Fruit fly (Drosophila melanogaster) whole organism, embryonic: ENCODE measurements around the gene Hasp.

Source experiments
- Aef1 ChIP-seq: fragments of 200-800 bp; sonication (Bioruptor generic); IDR thresholded peaks from 3 replicates; pipeline ENCODE4 v1.3.6; 2022; ENCODE audit warnings: missing biosample characterization, missing genetic modification characterization
- Blimp-1 ChIP-seq: fragments of 200-800 bp; sonication (Bioruptor generic); optimal IDR thresholded peaks from 3 replicates; lab custom pipeline; 2018; ENCODE audit warnings: missing biosample characterization, missing genetic modification characterization, mild to moderate bottlenecking, moderate library complexity, missing genetic modification reagents
- CG10267 ChIP-seq: fragments of 200-800 bp; sonication (Bioruptor generic); optimal IDR thresholded peaks from 2 replicates; lab custom pipeline; 2018; ENCODE audit warnings: missing biosample characterization, mild to moderate bottlenecking, missing genetic modification characterization, moderate library complexity
- CG12219 ChIP-seq: fragments of 200-800 bp; sonication (Bioruptor generic); optimal IDR thresholded peaks from 3 replicates; lab custom pipeline; 2018; ENCODE audit warnings: missing biosample characterization, mild to moderate bottlenecking, missing genetic modification characterization
- CG13894 ChIP-seq: fragments of 200-800 bp; sonication (Bioruptor generic); optimal IDR thresholded peaks from 3 replicates; lab custom pipeline; 2018; ENCODE audit warnings: missing biosample characterization, mild to moderate bottlenecking, missing genetic modification characterization, moderate library complexity
- CG1603 ChIP-seq: fragments of 200-800 bp; sonication (Bioruptor generic); optimal IDR thresholded peaks from 2 replicates; lab custom pipeline; 2019; ENCODE audit warnings: missing biosample characterization, mild to moderate bottlenecking, missing genetic modification characterization, moderate library complexity
- CG16815 ChIP-seq: fragments of 200-800 bp; sonication (Bioruptor generic); optimal IDR thresholded peaks from 3 replicates; lab custom pipeline; 2017; ENCODE audit warnings: missing biosample characterization, mild to moderate bottlenecking, missing genetic modification characterization
- CG31365 ChIP-seq: fragments of 200-800 bp; sonication (Bioruptor generic); optimal IDR thresholded peaks from 2 replicates; lab custom pipeline; 2018; ENCODE audit warnings: missing biosample characterization, mild to moderate bottlenecking, missing genetic modification characterization
- CG34422 ChIP-seq: fragments of 200-800 bp; sonication (Bioruptor generic); IDR thresholded peaks from 3 replicates; pipeline ENCODE4 v1.3.6; 2022; ENCODE audit warnings: missing biosample characterization, missing genetic modification characterization
- CG42726 ChIP-seq: fragments of 200-800 bp; sonication (Bioruptor generic); IDR thresholded peaks from 2 replicates; pipeline ENCODE4 v1.3.6; 2022; ENCODE audit warnings: missing biosample characterization, missing genetic modification characterization; ENCODE audit not compliant: partially characterized antibody
- CG4360 ChIP-seq: fragments of 200-800 bp; sonication (Bioruptor generic); IDR thresholded peaks from 2 replicates; pipeline ENCODE4 v1.3.6; 2022; ENCODE audit warnings: missing biosample characterization, missing genetic modification characterization
- CG5245 ChIP-seq: fragments of 200-800 bp; sonication (Bioruptor generic); optimal IDR thresholded peaks from 3 replicates; lab custom pipeline; 2016; ENCODE audit warnings: missing biosample characterization, missing genetic modification characterization
- CG6791 ChIP-seq: fragments of 200-800 bp; sonication (Bioruptor generic); IDR thresholded peaks from 3 replicates; pipeline ENCODE4 v1.3.6; 2022; ENCODE audit warnings: missing biosample characterization, missing genetic modification characterization; ENCODE audit not compliant: partially characterized antibody
- CG7839 ChIP-seq: fragments of 200-800 bp; sonication (Bioruptor generic); optimal IDR thresholded peaks from 3 replicates; lab custom pipeline; 2018; ENCODE audit warnings: missing biosample characterization, mild to moderate bottlenecking, missing genetic modification characterization, moderate library complexity
- CG9609 ChIP-seq: fragments of 200-800 bp; sonication (Bioruptor generic); optimal IDR thresholded peaks from 3 replicates; lab custom pipeline; 2016; ENCODE audit warnings: missing biosample characterization, missing genetic modification characterization
- CG9727 ChIP-seq: fragments of 200-800 bp; sonication (Bioruptor generic); optimal IDR thresholded peaks from 3 replicates; lab custom pipeline; 2017; ENCODE audit warnings: missing biosample characterization, mild to moderate bottlenecking, missing genetic modification characterization
- D19A ChIP-seq: fragments of 200-800 bp; optimal IDR thresholded peaks from 3 replicates; lab custom pipeline; 2019; ENCODE audit warnings: missing biosample characterization, mild to moderate bottlenecking, missing genetic modification characterization, moderate library complexity
- Deaf1 ChIP-seq: fragments of 200-800 bp; optimal IDR thresholded peaks from 3 replicates; lab custom pipeline; 2019; ENCODE audit warnings: missing biosample characterization, mild to moderate bottlenecking, missing genetic modification characterization, moderate library complexity
- Dfd ChIP-seq, 2 experiments: fragments of >200 bp; optimal IDR thresholded peaks; 2 replicates each; lab custom pipeline; 2017; ENCODE audit warnings: missing biosample characterization in 2 of 2, missing genetic modification characterization in 2 of 2
- Doc3 ChIP-seq: fragments of 200-800 bp; sonication (Bioruptor generic); IDR thresholded peaks from 3 replicates; pipeline ENCODE4 v1.3.6; 2022; ENCODE audit warnings: missing biosample characterization, missing genetic modification characterization; ENCODE audit not compliant: partially characterized antibody
- Ets65A ChIP-seq: fragments of 200-800 bp; sonication (Bioruptor generic); peaks from one replicate; lab custom pipeline; 2016; ENCODE audit warnings: missing biosample characterization, missing genetic modification characterization
- Gug ChIP-seq: fragments of 200-800 bp; sonication (Bioruptor generic); IDR thresholded peaks from 4 replicates; pipeline ENCODE4 v1.3.6; 2022; ENCODE audit warnings: missing biosample characterization, missing genetic modification characterization
- H15 ChIP-seq: fragments of 200-800 bp; sonication (Bioruptor generic); IDR thresholded peaks from 3 replicates; pipeline ENCODE4 v1.3.6; 2022; ENCODE audit warnings: missing biosample characterization, missing genetic modification characterization
- HHEX ChIP-seq: fragments of 200-800 bp; sonication (Bioruptor generic); optimal IDR thresholded peaks from 3 replicates; lab custom pipeline; 2017; ENCODE audit warnings: missing biosample characterization, mild to moderate bottlenecking, missing genetic modification characterization, missing genetic modification reagents
- Nf-YA ChIP-seq: fragments of 200-800 bp; sonication (Bioruptor generic); IDR thresholded peaks from 2 replicates; pipeline ENCODE4 v1.3.6; 2022; ENCODE audit warnings: missing biosample characterization, missing genetic modification characterization
- Nf-YC ChIP-seq: fragments of 200-800 bp; optimal IDR thresholded peaks from 3 replicates; lab custom pipeline; 2019; ENCODE audit warnings: missing biosample characterization, mild to moderate bottlenecking, missing genetic modification characterization, moderate library complexity
- abd-A ChIP-seq: fragments of 200-800 bp; sonication (Bioruptor generic); optimal IDR thresholded peaks from 3 replicates; lab custom pipeline; 2019; ENCODE audit warnings: missing biosample characterization, mild to moderate bottlenecking, missing genetic modification characterization, moderate library complexity
- btn ChIP-seq: fragments of 200-800 bp; sonication (Bioruptor generic); optimal IDR thresholded peaks from 2 replicates; lab custom pipeline; 2016; ENCODE audit warnings: missing biosample characterization, missing genetic modification characterization
- cg ChIP-seq: fragments of 200-800 bp; sonication (Bioruptor generic); optimal IDR thresholded peaks from 3 replicates; lab custom pipeline; 2019; ENCODE audit warnings: missing biosample characterization, mild to moderate bottlenecking, missing genetic modification characterization, moderate library complexity
- crol ChIP-seq: fragments of 200-800 bp; sonication (Bioruptor generic); IDR thresholded peaks from 2 replicates; pipeline ENCODE4 v1.3.6; 2022; ENCODE audit warnings: missing biosample characterization, missing genetic modification characterization
- da ChIP-seq: fragments of 200-800 bp; sonication (Bioruptor generic); optimal IDR thresholded peaks from 2 replicates; lab custom pipeline; 2016; ENCODE audit warnings: missing biosample characterization, missing genetic modification characterization
- dmrt11E ChIP-seq: fragments of 200-800 bp; sonication (Bioruptor generic); optimal IDR thresholded peaks from 3 replicates; lab custom pipeline; 2018; ENCODE audit warnings: missing biosample characterization, mild to moderate bottlenecking, missing genetic modification characterization, moderate library complexity
- ewg ChIP-seq: fragments of 200-800 bp; sonication (Bioruptor generic); optimal IDR thresholded peaks from 3 replicates; lab custom pipeline; 2017; ENCODE audit warnings: mild to moderate bottlenecking, missing biosample characterization, missing genetic modification reagents, missing genetic modification characterization
- gem ChIP-seq: fragments of 200-800 bp; sonication (Bioruptor generic); optimal IDR thresholded peaks from 2 replicates; lab custom pipeline; 2019; ENCODE audit warnings: missing biosample characterization, mild to moderate bottlenecking, missing genetic modification characterization, moderate library complexity
- hkb ChIP-seq, 2 experiments: fragments of 200-800 bp in 1 of 2; fragments of >200 bp in 1 of 2; sonication (Bioruptor generic) in 1 of 2; IDR thresholded peaks in 1 of 2; optimal IDR thresholded peaks in 1 of 2; 2 replicates each; pipeline versions ENCODE4 v1.3.6 to Lab custom; 2017 to 2022; ENCODE audit warnings: missing biosample characterization in 1 of 2, missing genetic modification characterization in 1 of 2
- kah ChIP-seq: fragments of 200-800 bp; sonication (Bioruptor generic); optimal IDR thresholded peaks from 2 replicates; lab custom pipeline; 2018; ENCODE audit warnings: missing biosample characterization, mild to moderate bottlenecking, missing genetic modification characterization
- knrl ChIP-seq: fragments of 200-800 bp; sonication (Bioruptor generic); IDR thresholded peaks from 3 replicates; pipeline ENCODE4 v1.3.6; 2022; ENCODE audit warnings: missing biosample characterization, missing genetic modification characterization; ENCODE audit not compliant: partially characterized antibody
- lov ChIP-seq, 2 experiments: fragments of 200-800 bp in 1 of 2; fragments of >200 bp in 1 of 2; sonication (Bioruptor generic) in 1 of 2; IDR thresholded peaks in 1 of 2; optimal IDR thresholded peaks in 1 of 2; 2 replicates in 1 of 2; 3 replicates in 1 of 2; pipeline versions ENCODE4 v1.3.6 to Lab custom; 2017 to 2022; ENCODE audit warnings: missing biosample characterization in 1 of 2, missing genetic modification characterization in 1 of 2
- mirr ChIP-seq: fragments of 200-800 bp; sonication (Bioruptor generic); optimal IDR thresholded peaks from 3 replicates; lab custom pipeline; 2018; ENCODE audit warnings: missing biosample characterization, mild to moderate bottlenecking, missing genetic modification characterization
- phol ChIP-seq: fragments of 200-800 bp; sonication (Bioruptor generic); optimal IDR thresholded peaks from 3 replicates; lab custom pipeline; 2018; ENCODE audit warnings: missing biosample characterization, mild to moderate bottlenecking, missing genetic modification characterization, moderate library complexity
- prd ChIP-seq, 3 experiments: fragments of >200 bp in 2 of 3; fragments of 200-800 bp in 1 of 3; sonication (Bioruptor generic) in 1 of 3; optimal IDR thresholded peaks in 2 of 3; IDR thresholded peaks in 1 of 3; 2 replicates in 2 of 3; 3 replicates in 1 of 3; pipeline versions ENCODE4 v1.3.6 to Lab custom; 2017 to 2022; ENCODE audit warnings: missing biosample characterization in 1 of 3, missing genetic modification characterization in 1 of 3
- run ChIP-seq: fragments of 200-800 bp; sonication (Bioruptor generic); optimal IDR thresholded peaks from 3 replicates; lab custom pipeline; 2018; ENCODE audit warnings: missing biosample characterization, mild to moderate bottlenecking, missing genetic modification characterization
- tgo ChIP-seq: fragments of 200-800 bp; sonication (Bioruptor generic); IDR thresholded peaks from 3 replicates; pipeline ENCODE4 v1.3.6; 2022; ENCODE audit warnings: missing biosample characterization, missing genetic modification characterization
- unpg ChIP-seq: fragments of 200-800 bp; sonication (Bioruptor generic); optimal IDR thresholded peaks from 3 replicates; lab custom pipeline; 2018; ENCODE audit warnings: missing biosample characterization, mild to moderate bottlenecking, missing genetic modification characterization, moderate library complexity
- zen ChIP-seq: fragments of 200-800 bp; sonication (Bioruptor generic); optimal IDR thresholded peaks from 3 replicates; lab custom pipeline; 2018; ENCODE audit warnings: missing biosample characterization, mild to moderate bottlenecking, missing genetic modification characterization, moderate library complexity
- zfh2 ChIP-seq: fragments of 200-800 bp; sonication (Bioruptor generic); optimal IDR thresholded peaks from 2 replicates; lab custom pipeline; 2016; ENCODE audit warnings: missing biosample characterization, missing genetic modification characterization

Gene Hasp

dm6 chr2L:19469751-19470150 lies 47.3 kb downstream of the Hasp start (continued):
- TF ChIP-seq gem (tag; lab: Kevin White, UChicago), result peak; percentile 41
- no peak for TF ChIP-seq Gug (GFP tag; lab: Robert Waterston, UW)
- peak; percentile 7 for TF ChIP-seq Blimp-1 (GFP tag; lab: Kevin White, UChicago)
- peak; percentile 44 for TF ChIP-seq dmrt11E
- peak; percentile 36 for TF ChIP-seq CG9727 (GFP tag; lab: Kevin White, UChicago)
- peak; percentile 28 for TF ChIP-seq CG7839 (tag; lab: Kevin White, UChicago)
- TF ChIP-seq D19A (tag; lab: Kevin White, UChicago), result peak; percentile 7
- TF ChIP-seq phol, result peak; percentile 34
- TF ChIP-seq run (tag; lab: Kevin White, UChicago), result no peak

DNA sequence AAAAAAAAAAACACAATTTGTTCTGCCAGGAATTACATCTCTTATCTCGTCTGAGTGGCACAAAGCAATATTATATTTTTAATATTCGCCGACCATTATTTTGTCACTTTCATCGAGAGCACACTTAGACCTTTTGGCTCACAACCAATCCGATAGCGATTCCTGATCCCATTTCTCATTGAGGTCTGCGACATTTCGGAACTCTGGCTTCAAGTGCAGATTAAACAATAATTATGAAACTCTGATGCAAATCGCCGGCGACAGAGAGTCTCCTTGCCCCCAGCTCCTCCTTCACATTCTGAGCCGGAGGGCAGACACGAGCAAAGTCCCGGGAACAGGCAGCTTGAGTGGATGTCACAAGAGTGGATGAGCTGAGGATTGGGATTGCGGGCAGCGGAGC lies 47.9 kb downstream of the Hasp start:
- TF ChIP-seq tgo, result no peak
- no peak for TF ChIP-seq CG12219
- TF ChIP-seq CG42726, result no peak
- no peak for TF ChIP-seq btn
- TF ChIP-seq zfh2 (GFP tag; lab: Kevin White, UChicago), result no peak
- no peak for TF ChIP-seq H15
- TF ChIP-seq crol, result no peak
- no peak for TF ChIP-seq kah (GFP tag; lab: Kevin White, UChicago)
- TF ChIP-seq CG1603, result no peak
- TF ChIP-seq HHEX (GFP tag; lab: Kevin White, UChicago), result no peak
- TF ChIP-seq CG13894, result no peak
- no peak for TF ChIP-seq lov (optimal IDR thresholded peaks at IDR 0.05; lab: Kevin White, UChicago)
- no peak for TF ChIP-seq lov (GFP tag; IDR thresholded peaks at IDR 0.05; lab: Robert Waterston, UW)

dm6 chr2L:19463824-19464317 lies 53.1 kb downstream of the Hasp start, which contains the start of gene tj:
Gene tj (plus strand): TSS chr2L:19464267.
- no peak for TF ChIP-seq CG31365
- no peak for TF ChIP-seq hkb (optimal IDR thresholded peaks at IDR 0.05; lab: Kevin White, UChicago)
- TF ChIP-seq hkb (GFP tag; IDR thresholded peaks at IDR 0.05; lab: Robert Waterston, UW), result no peak
- TF ChIP-seq ewg, result peak; percentile 20
- peak; percentile 53 for TF ChIP-seq cg (GFP tag; lab: Kevin White, UChicago)
- TF ChIP-seq CG9609 (GFP tag; lab: Kevin White, UChicago), result no peak
- no peak for TF ChIP-seq CG5245 (GFP tag; lab: Kevin White, UChicago)
- TF ChIP-seq prd (optimal IDR thresholded peaks at IDR 0.05; lab: Kevin White, UChicago), result no peak
- 0 out of 3 replicates have a peak, but pooled peaks have one; percentile 0 for TF ChIP-seq prd (GFP tag; IDR thresholded peaks at IDR 0.05; lab: Robert Waterston, UW)
- no peak for TF ChIP-seq zen
- no peak for TF ChIP-seq knrl (GFP tag; lab: Robert Waterston, UW)
- TF ChIP-seq Nf-YA (GFP tag; lab: Robert Waterston, UW), result no peak
- TF ChIP-seq Ets65A, result peak; percentile 66
- peak; percentile 71 for TF ChIP-seq CG4360
- TF ChIP-seq da (GFP tag; lab: Kevin White, UChicago), result no peak
- no peak for TF ChIP-seq CG34422 (GFP tag; lab: Robert Waterston, UW)
- TF ChIP-seq CG42726, result 0 out of 2 replicates have a peak, but pooled peaks have one; percentile 19
- peak; percentile 43 for TF ChIP-seq Aef1 (GFP tag; lab: Robert Waterston, UW)
- peak; percentile 59 for TF ChIP-seq crol
- peak; percentile 42 for TF ChIP-seq abd-A (tag; lab: Kevin White, UChicago)
- no peak for TF ChIP-seq CG16815 (GFP tag; lab: Kevin White, UChicago)
- TF ChIP-seq mirr (GFP tag; lab: Kevin White, UChicago), result no peak
- no peak for TF ChIP-seq unpg
- TF ChIP-seq CG1603, result no peak
- no peak for TF ChIP-seq CG10267 (tag; lab: Kevin White, UChicago)
- no peak for TF ChIP-seq CG6791
- no peak for TF ChIP-seq Dfd (GFP tag; optimal IDR thresholded peaks at IDR 0.05; lab: Kevin White, UChicago)
- TF ChIP-seq Nf-YC, result peak; percentile 96
- no peak for TF ChIP-seq Doc3 (GFP tag; lab: Robert Waterston, UW)
- peak; percentile 93 for TF ChIP-seq Deaf1 (tag; lab: Kevin White, UChicago)
